Fruit fly (Drosophila melanogaster): Measurements from ENCODE around the gene Nmnat.
A peak's percentile ranks its signal among the peaks of the same experiment; 100 is the strongest.

Gene Nmnat

DNA sequence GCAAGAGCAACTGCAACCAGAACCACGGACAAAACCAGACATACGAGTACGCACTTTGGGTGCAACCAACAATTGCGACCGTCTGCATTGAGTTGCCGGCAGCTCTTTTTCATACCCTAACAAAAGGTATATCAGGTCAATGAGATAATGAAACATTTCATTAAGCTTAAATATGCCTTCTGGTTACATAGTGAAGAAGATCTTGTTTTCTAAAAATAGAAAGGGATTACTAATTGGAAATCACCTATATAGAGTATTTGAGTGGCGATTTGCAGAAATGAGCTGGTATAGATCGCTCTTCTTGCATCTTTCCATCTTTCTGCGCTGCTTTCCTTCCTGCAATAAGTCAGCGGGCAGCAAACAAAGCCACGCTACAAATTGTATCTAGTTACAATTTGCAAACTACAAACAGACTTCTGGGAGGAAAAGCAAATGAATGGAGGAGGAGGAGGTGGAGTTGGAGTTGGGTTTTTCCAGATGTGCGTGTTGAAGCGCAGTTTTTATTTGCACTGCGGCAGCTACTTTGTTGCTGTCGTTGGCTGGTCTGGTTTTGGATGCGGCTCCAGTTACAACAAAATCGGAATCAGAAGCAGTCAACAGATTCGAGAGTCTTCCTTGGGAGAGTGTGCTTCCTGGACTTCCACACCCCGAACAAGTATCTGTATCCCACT is 29.9 kb downstream of the Nmnat start (continued):
- TF ChIP-seq fd85E (GFP tag; optimal IDR thresholded peaks at IDR 0.05) (peak; percentile 44), salr (GFP tag; optimal IDR thresholded peaks at IDR 0.05) (peak; percentile 61 to 90), topi (GFP tag; optimal IDR thresholded peaks at IDR 0.05) (peak; percentile 80), Sox15 (GFP tag; optimal IDR thresholded peaks at IDR 0.05) (peak; percentile 50), acj6 (GFP tag; optimal IDR thresholded peaks at IDR 0.05) (peak; percentile 86), CG9139 (GFP tag; optimal IDR thresholded peaks at IDR 0.05) (peak; percentile 67), Sox14 (GFP tag; optimal IDR thresholded peaks at IDR 0.05) (peak; percentile 94), Eip75B (GFP tag; optimal IDR thresholded peaks at IDR 0.05) (peak; percentile 76), cyc (GFP tag; optimal IDR thresholded peaks at IDR 0.05) (peak; percentile 79)

- no peak for TF ChIP-seq dsx (GFP tag; optimal IDR thresholded peaks at IDR 0.05; ENCODE audit: poor library complexity, severe bottlenecking)
- TF ChIP-seq Sox14 (GFP tag; optimal IDR thresholded peaks at IDR 0.05): no peak
- no peak for TF ChIP-seq Ets96B (tag; optimal IDR thresholded peaks at IDR 0.05)
- TF ChIP-seq CG31627 (GFP tag; optimal IDR thresholded peaks at IDR 0.05): no peak
- peak; percentile 27 for TF ChIP-seq pdm3 (GFP tag; optimal IDR thresholded peaks at IDR 0.05)
- no peak for TF ChIP-seq CG9139 (GFP tag; optimal IDR thresholded peaks at IDR 0.05)
- no peak for TF ChIP-seq Hr39 (GFP tag; optimal IDR thresholded peaks at IDR 0.05)
- no peak for TF ChIP-seq CG16779 (tag; optimal IDR thresholded peaks at IDR 0.05)
- TF ChIP-seq Hr4 (GFP tag; optimal IDR thresholded peaks at IDR 0.05): peak; percentile 48
- no peak for TF ChIP-seq salr (GFP tag; optimal IDR thresholded peaks at IDR 0.05)
- TF ChIP-seq fd59A (GFP tag; optimal IDR thresholded peaks at IDR 0.05): no peak
- no peak for TF ChIP-seq CG8319 (GFP tag; optimal IDR thresholded peaks at IDR 0.05)
- no peak for TF ChIP-seq Blimp-1 (GFP tag; optimal IDR thresholded peaks at IDR 0.05)
- TF ChIP-seq Gug (GFP tag; IDR thresholded peaks at IDR 0.05): no peak
- peak; percentile 13 for TF ChIP-seq CG11762 (GFP tag; optimal IDR thresholded peaks at IDR 0.05; ENCODE audit: insufficient read depth)
- peak; percentile 14 for TF ChIP-seq CG6276 (GFP tag; optimal IDR thresholded peaks at IDR 0.05)
- TF ChIP-seq CG6792 (GFP tag; optimal IDR thresholded peaks at IDR 0.05): no peak
- peak; percentile 7 for TF ChIP-seq OdsH (GFP tag; optimal IDR thresholded peaks at IDR 0.05)
- TF ChIP-seq acj6 (GFP tag; optimal IDR thresholded peaks at IDR 0.05): peak; percentile 3
- TF ChIP-seq Smox (GFP tag; optimal IDR thresholded peaks at IDR 0.05): peak; percentile 14
- TF ChIP-seq CG10631 (GFP tag; optimal IDR thresholded peaks at IDR 0.05): peak; percentile 24
- TF ChIP-seq Met (GFP tag; optimal IDR thresholded peaks at IDR 0.05): no peak
- TF ChIP-seq Eip75B (GFP tag; optimal IDR thresholded peaks at IDR 0.05): peak; percentile 22
- TF ChIP-seq Eip78C (GFP tag): peak; percentile 74
- peak; percentile 57 for TF ChIP-seq CG32006 (GFP tag; optimal IDR thresholded peaks at IDR 0.05)
- TF ChIP-seq svp (GFP tag): peak; percentile 56
- TF ChIP-seq CG1621 (tag; optimal IDR thresholded peaks at IDR 0.05): no peak
- TF ChIP-seq CG8119 (GFP tag; IDR thresholded peaks at IDR 0.05): no peak
- no peak for TF ChIP-seq CG6163 (GFP tag; IDR thresholded peaks at IDR 0.05)
- no peak for TF ChIP-seq CG6808 (GFP tag; optimal IDR thresholded peaks at IDR 0.05)
- TF ChIP-seq CG8632 (GFP tag; optimal IDR thresholded peaks at IDR 0.05): no peak
- TF ChIP-seq CG3032 (tag; optimal IDR thresholded peaks at IDR 0.05): no peak
- peak; percentile 25 for TF ChIP-seq topi (GFP tag; optimal IDR thresholded peaks at IDR 0.05)
- TF ChIP-seq esn (GFP tag; optimal IDR thresholded peaks at IDR 0.05): peak; percentile 35
- peak; percentile 42 for TF ChIP-seq CG4318 (GFP tag; optimal IDR thresholded peaks at IDR 0.05)
- no peak for TF ChIP-seq eg (GFP tag; IDR thresholded peaks at IDR 0.05)
- TF ChIP-seq CG11294 (GFP tag; IDR thresholded peaks at IDR 0.05): no peak
- no peak for TF ChIP-seq fd85E (GFP tag; optimal IDR thresholded peaks at IDR 0.05)
- TF ChIP-seq Sox102F (GFP tag; optimal IDR thresholded peaks at IDR 0.05): no peak
- TF ChIP-seq CG3919 (GFP tag; optimal IDR thresholded peaks at IDR 0.05): peak; percentile 25
- no peak for TF ChIP-seq CG6854 (GFP tag; optimal IDR thresholded peaks at IDR 0.05)
- TF ChIP-seq Sox15 (GFP tag; optimal IDR thresholded peaks at IDR 0.05): no peak
- peak; percentile 35 for TF ChIP-seq net (GFP tag; optimal IDR thresholded peaks at IDR 0.05)
- TF ChIP-seq Ets21C (GFP tag; optimal IDR thresholded peaks at IDR 0.05): peak; percentile 2
Observed at dm6 chr3R:24976144-24976543, 31.1 kb downstream of the Nmnat start.

Measured in whole organism, prepupa.